Fruit fly (Drosophila melanogaster) ovary, adult (tissue): ENCODE data around the gene mnb.
A peak's percentile ranks its signal among the peaks of the same experiment; 100 is the strongest.

Source experiments
- CG17801 ChIP-seq: fragments of 200-800 bp; optimal IDR thresholded peaks from 2 replicates; lab custom pipeline; 2019; ENCODE audit warnings: missing biosample characterization, mild to moderate bottlenecking, missing genetic modification characterization, moderate library complexity; ENCODE audit not compliant: partially characterized antibody

Gene mnb

DNA sequence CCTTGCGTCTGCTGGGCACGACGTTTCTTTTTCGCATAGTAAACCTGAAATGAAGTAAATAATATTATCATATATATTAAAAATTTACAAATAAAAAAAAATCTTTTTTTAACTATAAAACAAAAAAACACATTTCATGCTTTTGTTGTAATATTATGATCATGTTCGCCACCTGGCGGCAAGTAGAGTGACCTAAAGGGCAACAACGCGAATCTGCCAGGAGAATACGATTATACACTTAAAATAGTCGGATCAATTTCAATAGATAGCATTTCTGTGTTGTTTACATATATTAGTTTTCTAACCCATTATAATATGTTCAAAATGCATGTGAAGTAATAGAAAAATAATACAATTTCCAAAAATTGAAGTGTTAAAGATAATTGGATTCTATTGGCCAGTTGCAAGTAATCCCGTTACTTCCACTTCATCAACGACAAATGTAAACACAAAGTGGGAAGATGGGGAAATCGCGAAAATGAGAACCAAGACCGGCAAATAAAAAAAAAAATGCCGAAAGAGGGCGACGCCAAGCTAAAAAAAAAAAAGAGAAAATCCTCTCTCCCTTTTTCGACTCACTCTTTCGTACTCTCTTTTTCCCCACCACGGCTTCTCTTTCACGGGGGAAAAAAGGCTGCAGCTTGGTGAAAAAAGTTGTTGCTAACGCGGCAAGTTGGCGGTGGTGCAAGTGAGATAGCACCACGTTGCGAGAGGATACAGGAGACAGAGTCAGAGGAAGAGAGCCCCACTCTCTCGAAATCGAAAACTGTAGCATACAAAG lies 16.2 kb downstream of the mnb start:
- no peak for TF ChIP-seq CG17801 (GFP tag; lab: Kevin White, UChicago)

DNA sequence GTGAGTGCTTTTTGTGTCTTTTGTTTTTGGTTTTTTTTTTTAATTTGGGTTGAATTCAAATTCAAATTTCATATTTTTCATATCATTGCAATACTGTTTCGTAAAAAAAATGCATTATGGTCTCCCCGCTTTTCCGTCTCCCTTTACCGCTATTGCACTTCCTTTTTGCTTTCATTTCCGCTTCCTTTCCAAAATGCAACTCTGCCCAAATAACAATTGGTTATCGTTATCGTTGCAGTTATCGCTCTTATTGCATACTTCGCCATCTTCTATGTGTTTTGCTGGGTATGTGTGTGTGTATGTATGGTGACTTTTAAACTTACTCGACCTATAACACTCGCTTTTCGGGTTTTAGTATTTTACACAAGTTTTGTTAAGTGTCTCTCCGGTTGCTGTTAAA lies 21.9 kb downstream of the mnb start:
- no peak for TF ChIP-seq CG17801 (GFP tag; lab: Kevin White, UChicago)

DNA sequence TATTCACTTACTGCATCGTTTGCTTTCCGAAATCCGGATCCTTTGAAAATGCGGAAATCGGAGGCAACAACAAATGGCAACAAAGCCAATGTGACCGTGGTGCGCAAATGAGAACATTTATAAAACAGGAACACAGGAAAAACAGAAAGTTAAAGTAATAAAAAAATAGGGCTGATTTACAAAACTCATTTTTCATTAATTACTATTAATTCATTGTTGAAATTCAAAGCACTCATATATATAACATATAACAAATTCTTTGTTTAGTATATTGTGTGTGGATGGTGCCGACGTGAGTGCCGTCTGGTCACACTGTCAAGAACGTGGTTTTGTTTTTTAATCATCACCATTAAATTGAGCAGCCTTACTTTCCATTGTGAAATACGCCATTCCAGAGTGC lies 26.3 kb downstream of the mnb start, which contains the start of the genes Arp8 and CG6769:
Gene Arp8 (minus strand): TSS at position 90 of the 400 bp plus-strand sequence.
Gene CG6769 (plus strand): TSS at position 292 of the 400 bp plus-strand sequence.
- peak; percentile 54 for TF ChIP-seq CG17801 (GFP tag; lab: Kevin White, UChicago)

DNA sequence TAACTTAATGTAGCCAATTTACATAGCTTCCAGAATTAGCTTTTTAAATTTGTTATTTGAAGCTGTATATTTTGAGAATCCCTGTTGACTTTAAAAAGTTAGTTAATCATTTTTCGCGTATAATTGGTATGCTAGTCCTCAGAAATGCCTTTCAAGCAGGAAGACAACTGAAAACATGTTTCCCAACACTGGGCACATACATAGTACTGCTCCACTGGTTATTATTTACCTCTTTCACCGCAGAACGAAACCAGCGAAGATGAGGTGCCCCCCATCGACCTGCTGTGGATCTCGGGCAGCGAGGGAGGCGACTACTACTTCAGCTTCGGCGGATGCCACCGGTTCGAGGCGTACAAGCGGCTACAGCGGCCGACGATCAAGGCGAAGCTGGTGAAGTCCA lies 29.2 kb downstream of the mnb start:
- no peak for TF ChIP-seq CG17801 (GFP tag; lab: Kevin White, UChicago)

DNA sequence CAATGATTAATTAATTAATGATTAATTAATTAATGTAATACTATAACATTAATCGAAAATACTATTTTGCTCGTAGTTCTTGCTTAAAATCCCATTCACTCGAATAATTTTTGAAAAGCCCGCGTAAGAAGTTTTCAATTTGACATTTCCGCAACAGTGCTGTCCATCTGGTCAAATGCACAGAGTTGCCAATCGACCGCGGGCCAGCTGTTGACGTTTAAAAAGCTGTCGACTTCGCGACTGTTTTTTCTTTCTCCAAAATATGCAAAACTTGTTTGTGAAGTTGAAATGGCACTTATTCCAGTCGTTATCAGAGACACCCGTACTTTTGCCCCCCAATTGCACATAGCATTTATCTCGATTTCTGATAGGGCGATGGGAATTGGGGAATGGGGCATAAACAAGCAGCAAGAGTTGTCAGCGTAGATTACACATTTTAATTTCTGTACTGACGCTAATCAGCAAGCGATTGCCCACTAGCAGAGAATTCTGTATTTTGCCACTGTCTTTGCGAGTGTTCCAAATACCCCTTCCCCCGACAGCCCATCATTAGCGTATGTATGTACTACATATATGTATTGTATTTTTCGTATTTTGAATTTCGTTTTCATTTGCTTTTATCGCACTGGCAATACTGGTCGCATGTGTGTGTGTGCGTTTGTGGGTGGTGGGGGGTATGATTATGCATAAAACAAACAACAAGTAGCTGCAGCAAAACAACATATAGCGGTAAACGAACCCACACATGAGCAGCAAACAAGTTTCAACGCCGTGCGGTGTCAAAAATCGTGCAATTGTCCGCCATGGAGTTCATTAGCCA lies 30.4 kb downstream of the mnb start, which contains the start of gene Srx:
Gene Srx (plus strand): TSS at position 517 of the 820 bp plus-strand sequence.
- peak; percentile 65 for TF ChIP-seq CG17801 (GFP tag; lab: Kevin White, UChicago)

DNA sequence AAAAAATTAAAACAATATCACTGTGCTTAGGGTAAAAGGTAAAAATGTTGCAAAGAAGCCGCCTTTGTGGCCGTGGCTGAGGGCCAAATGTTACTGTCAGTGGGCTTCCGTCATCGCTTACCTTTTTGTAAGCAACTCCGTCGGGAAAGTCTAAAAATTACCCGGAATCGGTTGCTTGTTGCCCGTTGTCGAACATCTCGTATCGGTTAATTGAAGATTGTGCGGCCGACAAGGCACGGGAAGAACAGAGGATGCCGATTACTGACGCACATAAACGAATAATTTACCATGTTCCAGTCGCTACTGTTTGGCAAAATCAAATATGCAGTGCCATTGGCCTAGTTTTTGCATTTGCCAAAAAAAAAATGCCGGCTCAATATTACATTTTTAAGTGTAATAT lies 31.0 kb downstream of the mnb start, which contains the start of gene Mco4:
Gene Mco4 (minus strand): TSS at position 101 of the 400 bp plus-strand sequence.
- no peak for TF ChIP-seq CG17801 (GFP tag; lab: Kevin White, UChicago)

DNA sequence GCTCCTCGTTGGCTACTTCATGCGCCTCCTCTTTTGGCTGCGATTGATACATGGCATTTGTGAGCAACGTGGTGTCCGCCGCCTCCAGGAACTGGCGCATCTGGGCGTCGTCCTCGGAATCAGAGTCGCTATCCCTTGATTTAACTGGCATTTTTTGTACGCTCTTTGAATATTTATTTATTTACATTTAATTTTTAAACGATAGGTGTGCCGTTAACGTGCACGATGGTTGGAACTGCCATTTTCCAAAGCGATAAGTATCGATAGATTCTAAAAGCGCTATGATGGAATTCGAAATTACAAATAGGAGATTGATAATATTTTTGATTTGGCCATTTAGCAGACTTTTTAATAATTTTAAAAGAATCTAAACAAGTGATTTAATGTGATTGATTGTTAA lies 34.6 kb downstream of the mnb start, which contains the start of gene CG32554:
Gene CG32554 (minus strand): TSS at position 229 of the 400 bp plus-strand sequence.
- TF ChIP-seq CG17801 (GFP tag; lab: Kevin White, UChicago): no peak

DNA sequence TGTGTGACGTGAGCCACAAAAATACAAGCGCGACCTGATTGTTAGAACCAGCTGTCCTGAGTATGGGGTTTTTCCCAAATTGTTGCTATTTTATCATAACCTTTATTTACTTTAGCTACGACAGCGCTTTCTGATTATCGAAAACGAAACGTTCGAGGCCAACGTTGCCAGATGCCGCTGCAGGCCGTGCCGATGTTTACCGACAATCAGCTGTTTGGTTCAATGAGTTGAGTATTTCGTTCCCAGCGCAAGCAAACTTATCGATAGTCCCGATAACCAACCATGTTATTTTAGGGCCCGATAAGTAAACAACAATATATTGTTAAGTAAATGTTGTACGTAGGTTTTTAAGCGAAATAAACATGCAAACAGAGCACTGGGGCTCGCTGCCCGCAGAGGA lies 36.8 kb downstream of the mnb start, which contains the start of the genes CG15814 and Spt7:
Gene CG15814 (minus strand): TSS at position 164 of the 400 bp plus-strand sequence.
Gene Spt7 (plus strand): TSS at position 282 of the 400 bp plus-strand sequence.
- TF ChIP-seq CG17801 (GFP tag; lab: Kevin White, UChicago): peak; percentile 63

DNA sequence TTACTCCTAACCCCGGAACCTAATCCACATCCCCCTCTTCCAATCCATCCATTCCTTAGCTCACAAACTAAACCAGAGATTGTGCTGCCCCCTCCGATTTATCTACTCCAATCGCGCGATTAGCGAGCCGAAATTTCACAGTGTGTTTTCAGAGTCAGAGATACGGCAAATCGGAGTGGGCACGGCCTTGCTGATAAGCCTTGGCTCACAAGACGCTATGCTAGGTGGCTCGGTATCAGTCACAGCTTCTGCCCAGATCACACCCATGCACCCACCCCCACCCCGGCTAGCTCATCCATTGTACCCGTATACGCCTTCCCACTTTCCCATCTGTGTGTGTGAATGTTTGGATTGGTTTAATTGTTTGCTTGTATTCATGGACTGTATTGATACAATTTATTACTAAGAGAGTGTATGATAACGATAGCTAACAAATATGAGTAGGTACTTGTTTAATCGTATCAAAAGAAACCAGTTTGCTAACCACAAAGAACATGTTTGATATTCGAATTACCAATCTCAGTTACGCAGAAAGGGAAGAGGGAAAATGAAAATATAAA lies 41.1 kb downstream of the mnb start:
- TF ChIP-seq CG17801 (GFP tag; lab: Kevin White, UChicago): no peak

DNA sequence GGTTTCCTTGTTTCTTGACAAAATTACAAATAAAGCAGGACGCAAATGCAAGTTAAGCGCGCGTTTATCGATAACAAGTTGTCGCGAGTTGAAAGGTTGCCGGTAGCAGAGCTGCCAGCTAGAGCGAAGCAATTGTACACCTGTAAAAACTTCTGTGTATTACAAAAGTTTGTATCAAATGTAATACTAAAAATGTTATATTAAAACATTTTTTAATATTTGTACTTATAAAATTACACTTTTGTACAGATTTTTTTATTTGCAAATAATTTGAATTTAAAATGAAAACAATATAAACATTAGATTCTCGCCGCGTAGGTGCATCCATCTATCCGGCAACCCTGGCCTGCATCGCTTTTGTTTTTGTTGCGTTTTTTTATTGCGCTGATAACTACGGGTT lies 42.4 kb downstream of the mnb start, which contains the start of the genes CG8142 and Ucp4A:
Gene CG8142 (minus strand): TSS at position 82 of the 400 bp plus-strand sequence.
Gene Ucp4A (plus strand): TSS at position 327 of the 400 bp plus-strand sequence.
- peak; percentile 96 for TF ChIP-seq CG17801 (GFP tag; lab: Kevin White, UChicago)

DNA sequence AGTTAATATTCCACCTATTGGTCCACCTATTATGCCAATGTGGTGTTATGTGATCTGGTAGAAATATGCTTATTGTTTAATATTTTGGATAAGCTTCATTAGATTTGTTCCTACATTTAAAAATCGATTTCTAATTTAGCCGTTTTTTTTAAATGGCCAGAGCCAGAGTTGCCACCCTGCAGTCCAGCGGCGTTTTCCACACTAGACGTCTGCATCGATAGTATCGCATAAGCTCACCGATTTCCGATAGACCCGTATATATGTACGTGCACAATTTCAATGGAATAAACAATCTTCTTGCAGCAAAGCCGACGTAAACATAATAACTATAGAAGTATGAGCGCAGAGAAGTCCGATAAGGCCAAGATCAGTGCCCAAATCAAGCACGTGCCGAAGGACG lies 45.1 kb downstream of the mnb start, which contains the start of gene Taf9:
Gene Taf9 (plus strand): TSS at position 239 of the 400 bp plus-strand sequence.
- TF ChIP-seq CG17801 (GFP tag; lab: Kevin White, UChicago): no peak

DNA sequence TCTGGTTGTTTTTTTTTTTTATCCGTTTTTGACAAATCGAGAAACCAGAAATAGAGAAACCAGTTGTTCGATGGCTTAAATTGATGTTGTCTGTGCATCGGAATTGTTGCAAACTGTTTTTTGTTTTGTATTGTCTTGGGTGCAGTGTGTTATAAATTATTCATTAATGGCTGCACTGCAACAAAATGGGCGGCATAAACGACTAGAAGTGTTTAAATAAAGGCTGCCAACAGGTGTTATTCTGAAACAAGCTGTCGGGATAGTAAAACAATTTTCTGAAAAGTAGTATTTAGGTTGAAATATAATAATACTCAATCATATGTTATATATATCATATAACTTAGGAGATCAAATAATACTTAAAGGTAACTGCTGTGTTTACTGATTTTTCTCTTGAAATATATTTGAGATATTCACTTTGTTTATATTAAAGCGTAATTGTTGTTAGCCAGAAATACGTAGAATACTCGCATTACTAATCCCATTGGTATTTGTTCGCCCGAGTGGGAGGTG lies 50.5 kb downstream of the mnb start:
- TF ChIP-seq CG17801 (GFP tag; lab: Kevin White, UChicago): no peak

DNA sequence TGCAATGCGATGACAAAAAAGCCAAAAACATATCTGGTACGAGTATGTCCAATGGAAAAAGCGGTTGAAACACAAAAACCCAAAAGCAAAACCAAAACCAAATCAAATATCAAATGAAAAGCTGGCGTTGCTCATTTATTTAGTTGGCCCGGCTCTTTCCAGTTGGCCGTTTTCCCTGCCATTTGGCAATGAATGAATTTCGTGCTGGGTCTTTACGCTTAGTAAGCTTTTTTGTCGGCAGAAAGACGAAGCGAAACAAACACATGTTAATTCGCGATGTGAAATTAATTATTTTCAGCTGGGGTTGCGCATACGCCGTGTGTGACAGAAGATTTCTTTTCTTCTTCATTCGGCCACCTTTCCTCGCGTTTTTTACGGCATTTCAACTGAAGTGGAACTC lies 52.3 kb downstream of the mnb start:
- peak; percentile 24 for TF ChIP-seq CG17801 (GFP tag; lab: Kevin White, UChicago)

DNA sequence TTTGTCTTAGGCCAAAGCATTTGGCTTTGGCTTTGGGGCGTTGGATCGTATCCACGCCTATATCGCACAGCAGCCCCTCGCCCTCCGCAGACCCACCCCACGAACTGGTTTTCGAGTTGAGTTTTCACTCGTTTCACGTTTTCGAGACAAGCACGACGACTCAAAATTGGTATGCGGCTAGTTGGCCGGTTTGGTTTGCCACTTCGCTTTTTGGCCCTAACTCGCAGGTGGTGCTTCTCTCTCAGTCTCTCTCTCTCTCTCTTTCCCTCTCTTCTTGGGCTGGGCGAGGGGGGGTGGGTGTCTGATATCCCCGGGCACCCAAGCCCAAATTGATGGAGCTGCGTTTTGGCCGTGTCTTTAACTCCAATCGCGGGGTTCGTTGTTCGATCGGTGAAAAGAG lies 53.0 kb downstream of the mnb start:
- no peak for TF ChIP-seq CG17801 (GFP tag; lab: Kevin White, UChicago)
